Fruit fly (Drosophila melanogaster) whole organism, adult: ENCODE measurements around the gene CG2611.

Experiments
- CG11617 ChIP-seq: fragments of 200-800 bp; sonication (Bioruptor generic); optimal IDR thresholded peaks from 2 replicates; lab custom pipeline; 2017; ENCODE audit warnings: mild to moderate bottlenecking, missing biosample characterization, missing genetic modification reagents, missing genetic modification characterization
- CG12768 ChIP-seq: fragments of 200-800 bp; sonication (Bioruptor generic); optimal IDR thresholded peaks from 2 replicates; lab custom pipeline; 2017; ENCODE audit warnings: missing biosample characterization, missing genetic modification characterization, mild to moderate bottlenecking, moderate library complexity, missing genetic modification reagents
- CG14711 ChIP-seq: fragments of 200-800 bp; sonication (Bioruptor generic); optimal IDR thresholded peaks from 2 replicates; lab custom pipeline; 2018; ENCODE audit warnings: missing biosample characterization, mild to moderate bottlenecking, missing genetic modification characterization, moderate library complexity
- CG1620 ChIP-seq: fragments of 200-800 bp; sonication (Bioruptor generic); optimal IDR thresholded peaks from 2 replicates; lab custom pipeline; 2016; ENCODE audit warnings: missing biosample characterization, missing genetic modification characterization
- CG33017 ChIP-seq: fragments of 200-800 bp; sonication (Bioruptor generic); optimal IDR thresholded peaks from 2 replicates; lab custom pipeline; 2018; ENCODE audit warnings: missing biosample characterization, mild to moderate bottlenecking, missing genetic modification characterization, moderate library complexity
- CG5204 ChIP-seq: fragments of 200-800 bp; sonication (Bioruptor generic); optimal IDR thresholded peaks from 2 replicates; lab custom pipeline; 2016; ENCODE audit warnings: missing biosample characterization, missing genetic modification characterization
- CG7045 ChIP-seq: fragments of 200-800 bp; sonication (Bioruptor generic); optimal IDR thresholded peaks from 2 replicates; lab custom pipeline; 2017; ENCODE audit warnings: missing biosample characterization, mild to moderate bottlenecking, missing genetic modification characterization
- CG7101 ChIP-seq: fragments of 200-800 bp; sonication (Bioruptor generic); optimal IDR thresholded peaks from 2 replicates; lab custom pipeline; 2018; ENCODE audit warnings: missing biosample characterization, mild to moderate bottlenecking, missing genetic modification characterization, moderate library complexity
- Clk ChIP-seq: fragments of 200-800 bp; sonication (Bioruptor generic); optimal IDR thresholded peaks from 2 replicates; lab custom pipeline; 2017; ENCODE audit warnings: missing biosample characterization, missing genetic modification characterization
- Crg-1 ChIP-seq: fragments of 200-800 bp; sonication (Bioruptor generic); optimal IDR thresholded peaks from 2 replicates; lab custom pipeline; 2016; ENCODE audit warnings: missing biosample characterization, missing genetic modification characterization
- Hr96 ChIP-seq: fragments of 200-800 bp; sonication (Bioruptor generic); optimal IDR thresholded peaks from 2 replicates; lab custom pipeline; 2016; ENCODE audit warnings: missing biosample characterization, missing genetic modification characterization
- Mnt ChIP-seq: fragments of 200-800 bp; sonication (Bioruptor generic); optimal IDR thresholded peaks from 2 replicates; lab custom pipeline; 2016; ENCODE audit warnings: missing biosample characterization, mild to moderate bottlenecking, missing genetic modification characterization
- bab1 ChIP-seq: fragments of 200-800 bp; sonication (Bioruptor generic); optimal IDR thresholded peaks from 3 replicates; lab custom pipeline; 2019; ENCODE audit warnings: missing biosample characterization, mild to moderate bottlenecking, missing genetic modification characterization, moderate library complexity
- cic ChIP-seq: fragments of 200-800 bp; sonication (Bioruptor generic); optimal IDR thresholded peaks from 2 replicates; lab custom pipeline; 2017; ENCODE audit warnings: missing biosample characterization, mild to moderate bottlenecking, missing genetic modification characterization, moderate library complexity
- cnc ChIP-seq, 2 experiments: fragments of >200 bp; optimal IDR thresholded peaks; 2 replicates each; lab custom pipeline; 2017
- kay ChIP-seq: fragments of 200-800 bp; sonication (Bioruptor generic); peaks from one replicate; lab custom pipeline; 2016; ENCODE audit warnings: missing biosample characterization, missing genetic modification characterization, borderline replicate concordance
- ovo ChIP-seq: fragments of 200-800 bp; sonication (Bioruptor generic); optimal IDR thresholded peaks from 2 replicates; lab custom pipeline; 2016; ENCODE audit warnings: missing biosample characterization, missing genetic modification characterization
- pad ChIP-seq: fragments of 200-800 bp; sonication (Bioruptor generic); optimal IDR thresholded peaks from 3 replicates; lab custom pipeline; 2017; ENCODE audit warnings: missing biosample characterization, missing genetic modification characterization, mild to moderate bottlenecking, moderate library complexity, missing genetic modification reagents
- tj ChIP-seq: fragments of 200-800 bp; sonication (Bioruptor generic); optimal IDR thresholded peaks from 3 replicates; lab custom pipeline; 2017; ENCODE audit warnings: missing biosample characterization, mild to moderate bottlenecking, missing genetic modification characterization, moderate library complexity
- toe ChIP-seq: fragments of 200-800 bp; sonication (Bioruptor generic); optimal IDR thresholded peaks from 2 replicates; lab custom pipeline; 2016; ENCODE audit warnings: missing biosample characterization, missing genetic modification characterization

Gene CG2611

dm6 chr2L:20639821-20640220 lies 10.2 kb upstream of the CG2611 start, which contains the start of gene CG31680:
Gene CG31680 (plus strand): TSS chr2L:20640121.
- TF ChIP-seq cic (GFP tag; lab: Kevin White, UChicago): no peak
- TF ChIP-seq Clk (GFP tag; lab: Kevin White, UChicago): no peak
- TF ChIP-seq CG11617: no peak
- TF ChIP-seq CG1620: no peak
- no peak for TF ChIP-seq CG7101 (tag; lab: Kevin White, UChicago)
- no peak for TF ChIP-seq CG5204
- no peak for TF ChIP-seq Hr96

DNA sequence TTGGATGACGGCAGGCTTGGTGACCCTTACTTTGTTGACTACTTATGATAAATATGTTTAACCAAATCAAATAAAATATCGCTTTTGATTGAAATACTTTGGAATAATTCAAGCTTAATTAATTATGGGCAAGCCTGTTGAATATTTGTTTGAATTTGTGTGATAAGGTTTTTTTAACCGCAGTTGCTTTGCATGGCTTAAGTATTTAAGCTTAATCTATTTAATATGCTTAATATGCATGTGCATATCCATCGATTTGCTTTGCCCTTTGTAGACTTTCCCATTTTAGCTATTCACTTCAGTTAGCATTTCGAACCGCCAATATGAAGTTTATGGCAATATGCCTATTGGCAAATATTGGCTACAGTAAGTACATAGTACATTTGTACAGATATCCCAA lies 9.4 kb upstream of the CG2611 start, which contains the start of gene Sfp38D:
TSS of gene Sfp38D (plus strand) at position 301 of the 400 bp plus-strand sequence.
- TF ChIP-seq pad (GFP tag; lab: Kevin White, UChicago) (no peak), CG33017 (tag; lab: Kevin White, UChicago) (no peak), CG7045 (no peak), toe (GFP tag; lab: Kevin White, UChicago) (no peak), Mnt (no peak), CG11617 (no peak)

DNA sequence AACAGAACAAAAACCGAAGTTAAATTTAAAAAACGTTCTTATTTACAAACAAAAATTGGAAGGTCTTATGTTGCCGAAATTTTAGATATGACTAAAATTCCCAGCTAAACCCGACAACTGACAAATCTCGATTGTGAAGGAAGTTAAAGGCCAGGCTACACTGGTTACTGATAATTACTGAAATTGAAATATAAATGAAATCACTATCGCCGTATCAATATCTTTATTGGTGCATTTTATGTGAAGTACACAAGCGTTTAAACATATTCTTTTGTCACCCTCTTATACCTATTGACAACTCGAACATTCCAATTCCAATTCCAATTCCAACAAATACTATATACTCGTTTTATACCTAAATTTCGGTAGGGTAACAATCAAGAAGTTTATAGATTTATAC lies 6.8 kb upstream of the CG2611 start, which contains the start of gene CG17470:
TSS of gene CG17470 (minus strand) at position 101 of the 400 bp plus-strand sequence.
- TF ChIP-seq pad (GFP tag; lab: Kevin White, UChicago) (no peak), CG14711 (tag; lab: Kevin White, UChicago) (no peak), tj (GFP tag; lab: Kevin White, UChicago) (no peak), toe (GFP tag; lab: Kevin White, UChicago) (no peak), Hr96 (no peak), CG1620 (no peak), cic (GFP tag; lab: Kevin White, UChicago) (no peak), ovo (no peak), CG11617 (no peak), cnc (optimal IDR thresholded peaks at IDR 0.05; lab: Kevin White, UChicago) (no peak), kay (GFP tag; lab: Kevin White, UChicago) (no peak), Mnt (no peak), CG33017 (tag; lab: Kevin White, UChicago) (no peak)

DNA sequence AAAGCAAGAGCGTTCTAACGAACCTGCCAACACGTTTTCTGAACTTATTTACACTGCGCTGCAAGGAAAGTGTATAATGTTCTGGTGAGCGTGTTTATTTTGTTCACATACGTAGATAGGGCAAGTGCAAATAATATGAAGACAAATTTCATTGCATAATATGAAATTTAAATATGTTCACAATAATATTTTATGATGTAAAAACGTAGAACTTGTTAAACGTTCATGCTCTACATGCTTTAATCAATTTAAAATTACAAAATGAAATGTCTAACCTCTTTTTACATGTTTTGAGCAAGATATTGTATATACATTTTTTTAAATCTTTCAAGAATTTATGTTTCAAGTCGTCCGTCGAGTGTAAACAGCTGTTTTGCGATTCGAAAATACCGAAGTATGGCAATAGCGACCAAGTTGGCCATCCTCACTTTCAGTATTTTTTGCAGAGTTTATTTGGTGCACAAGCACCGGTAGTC lies 4.6 kb upstream of the CG2611 start, which contains the start of the genes phr6-4 and CG2608:
TSS of gene phr6-4 (minus strand) at position 398 of the 476 bp plus-strand sequence.
TSS of gene CG2608 (plus strand) at position 429 of the 476 bp plus-strand sequence.
- peak; percentile 92 for TF ChIP-seq CG11617
- TF ChIP-seq CG14711 (tag; lab: Kevin White, UChicago): peak; percentile 86
- TF ChIP-seq CG5204: no peak
- no peak for TF ChIP-seq cnc (optimal IDR thresholded peaks at IDR 0.05; lab: Kevin White, UChicago)
- peak; percentile 71 for TF ChIP-seq Hr96
- TF ChIP-seq CG7045: peak; percentile 92
- peak; percentile 40 for TF ChIP-seq ovo
- TF ChIP-seq kay (GFP tag; lab: Kevin White, UChicago): peak; percentile 90
- TF ChIP-seq tj (GFP tag; lab: Kevin White, UChicago): peak; percentile 58
- TF ChIP-seq CG12768 (GFP tag; lab: Kevin White, UChicago): peak; percentile 89
- TF ChIP-seq cic (GFP tag; lab: Kevin White, UChicago): peak; percentile 42
- peak; percentile 72 for TF ChIP-seq pad (GFP tag; lab: Kevin White, UChicago)
- TF ChIP-seq CG33017 (tag; lab: Kevin White, UChicago): peak; percentile 91
- TF ChIP-seq CG7101 (tag; lab: Kevin White, UChicago): peak; percentile 91
- peak; percentile 89 for TF ChIP-seq bab1 (GFP tag; lab: Kevin White, UChicago)
- TF ChIP-seq toe (GFP tag; lab: Kevin White, UChicago): peak; percentile 74
- TF ChIP-seq Crg-1 (GFP tag; lab: Kevin White, UChicago): peak; percentile 73
- TF ChIP-seq Clk (GFP tag; lab: Kevin White, UChicago): peak; percentile 23
- TF ChIP-seq Mnt: peak; percentile 72
- peak; percentile 76 for TF ChIP-seq CG1620

dm6 chr2L:20647240-20647908 lies 2.6 kb upstream of the CG2611 start:
- TF ChIP-seq bab1 (GFP tag; lab: Kevin White, UChicago) (no peak), ovo (no peak), CG7101 (tag; lab: Kevin White, UChicago) (peak; percentile 1), kay (GFP tag; lab: Kevin White, UChicago) (peak; percentile 92), CG1620 (peak; percentile 3), toe (GFP tag; lab: Kevin White, UChicago) (peak; percentile 25), tj (GFP tag; lab: Kevin White, UChicago) (no peak), CG12768 (GFP tag; lab: Kevin White, UChicago) (no peak), CG11617 (peak; percentile 15), cic (GFP tag; lab: Kevin White, UChicago) (no peak), CG5204 (no peak), Mnt (peak; percentile 97), Crg-1 (GFP tag; lab: Kevin White, UChicago) (peak; percentile 22), CG14711 (tag; lab: Kevin White, UChicago) (peak; percentile 22), cnc (optimal IDR thresholded peaks at IDR 0.05; lab: Kevin White, UChicago) (no peak)

dm6 chr2L:20648612-20649011 lies 1.4 kb upstream of the CG2611 start, which contains the start of gene CG18810:
Gene CG18810 (plus strand): TSS chr2L:20648912.
- TF ChIP-seq cic (GFP tag; lab: Kevin White, UChicago) (no peak), kay (GFP tag; lab: Kevin White, UChicago) (no peak), CG33017 (tag; lab: Kevin White, UChicago) (no peak), pad (GFP tag; lab: Kevin White, UChicago) (no peak), ovo (no peak), CG7045 (no peak), cnc (optimal IDR thresholded peaks at IDR 0.05; lab: Kevin White, UChicago) (no peak), CG1620 (no peak), Hr96 (no peak), Mnt (no peak), bab1 (GFP tag; lab: Kevin White, UChicago) (no peak), toe (GFP tag; lab: Kevin White, UChicago) (no peak), CG7101 (tag; lab: Kevin White, UChicago) (no peak), tj (GFP tag; lab: Kevin White, UChicago) (no peak), CG12768 (GFP tag; lab: Kevin White, UChicago) (no peak), Crg-1 (GFP tag; lab: Kevin White, UChicago) (no peak)
